Worm (Caenorhabditis elegans) whole organism, dauer: ENCODE measurements around the gene F38E11.9.

Experiments
- unc-62 ChIP-seq: sonication (generic microtip); optimal IDR thresholded peaks from 2 replicates; lab custom pipeline; 2017; ENCODE audit warnings: missing biosample characterization, missing genetic modification reagents, missing genetic modification characterization

F38E11.9 gene

ce11 chrIV:9445407-9445806, 1.6 kb upstream of the F38E11.9 start, which contains the start of gene hsp-12.3:
Gene hsp-12.3, minus strand, starts transcription at chrIV:9445507.
- no peak for TF ChIP-seq unc-62 (GFP tag; lab: Kevin White, UChicago)

- TF ChIP-seq unc-62 (GFP tag; lab: Kevin White, UChicago) = no peak
Measured at ce11 chrIV:9444417-9445026, 682 bp upstream of the F38E11.9 start.

ce11 chrIV:9442106-9442532, 1.7 kb downstream of the F38E11.9 start:
- no peak for TF ChIP-seq unc-62 (GFP tag; lab: Kevin White, UChicago)

- TF ChIP-seq unc-62 (GFP tag; lab: Kevin White, UChicago) = no peak
Measured at ce11 chrIV:9441391-9441790, 2.4 kb downstream of the F38E11.9 start.

ce11 chrIV:9440880-9441336, 2.9 kb downstream of the F38E11.9 start, which contains the start of gene idh-1:
Gene idh-1, minus strand, starts transcription at chrIV:9441107.
- no peak for TF ChIP-seq unc-62 (GFP tag; lab: Kevin White, UChicago)

- TF ChIP-seq unc-62 (GFP tag; lab: Kevin White, UChicago) = no peak
Measured at ce11 chrIV:9438753-9439152, 5.1 kb downstream of the F38E11.9 start.

- TF ChIP-seq unc-62 (GFP tag; lab: Kevin White, UChicago) = no peak
Measured at ce11 chrIV:9432327-9432726, 11.5 kb downstream of the F38E11.9 start.

ce11 chrIV:9427959-9428358, 15.9 kb downstream of the F38E11.9 start, which contains the start of gene F59B8.1:
Gene F59B8.1, plus strand, starts transcription at chrIV:9428259.
- no peak for TF ChIP-seq unc-62 (GFP tag; lab: Kevin White, UChicago)

ce11 chrIV:9423095-9423494, 20.7 kb downstream of the F38E11.9 start, which contains the start of gene srxa-2:
Gene srxa-2, plus strand, starts transcription at chrIV:9423395.
- no peak for TF ChIP-seq unc-62 (GFP tag; lab: Kevin White, UChicago)

ce11 chrIV:9422408-9422807, 21.4 kb downstream of the F38E11.9 start, which contains the start of gene F56D5.9:
Gene F56D5.9, minus strand, starts transcription at chrIV:9422508.
- no peak for TF ChIP-seq unc-62 (GFP tag; lab: Kevin White, UChicago)

- TF ChIP-seq unc-62 (GFP tag; lab: Kevin White, UChicago) = no peak
Measured at ce11 chrIV:9408004-9408403, 35.8 kb downstream of the F38E11.9 start, which contains the start of gene F56D5.5. Gene F56D5.5, minus strand, starts transcription at chrIV:9408104.

- TF ChIP-seq unc-62 (GFP tag; lab: Kevin White, UChicago) = no peak
Measured at ce11 chrIV:9403761-9404420, 39.9 kb downstream of the F38E11.9 start.

- no peak for TF ChIP-seq unc-62 (GFP tag; lab: Kevin White, UChicago)
Measured at ce11 chrIV:9401715-9402114, 42.1 kb downstream of the F38E11.9 start, which contains the start of gene F56D5.6. Gene F56D5.6, plus strand, starts transcription at chrIV:9401922.

- no peak for TF ChIP-seq unc-62 (GFP tag; lab: Kevin White, UChicago)
Measured at ce11 chrIV:9398512-9398911, 45.3 kb downstream of the F38E11.9 start, which contains the start of gene F56D5.2. Gene F56D5.2, minus strand, starts transcription at chrIV:9398612.

ce11 chrIV:9397278-9397677, 46.6 kb downstream of the F38E11.9 start, which contains the start of gene F56D5.3:
Gene F56D5.3, plus strand, starts transcription at chrIV:9397578.
- TF ChIP-seq unc-62 (GFP tag; lab: Kevin White, UChicago) = no peak

ce11 chrIV:9396118-9396517, 47.7 kb downstream of the F38E11.9 start, which contains the start of gene col-121:
Gene col-121, minus strand, starts transcription at chrIV:9396218.
- no peak for TF ChIP-seq unc-62 (GFP tag; lab: Kevin White, UChicago)
